Fruit fly (Drosophila melanogaster): ENCODE results near the gene Tango14.

Tango14 gene

dm6 chr2L:1135495-1135894 lies 23.0 kb upstream of the Tango14 start (continued):
- TF ChIP-seq crol (GFP tag; IDR thresholded peaks at IDR 0.05) (no peak), abd-A (tag; optimal IDR thresholded peaks at IDR 0.05) (no peak), BEAF-32 (GFP tag; optimal IDR thresholded peaks at IDR 0.05) (no peak), exex (tag; optimal IDR thresholded peaks at IDR 0.05) (no peak), HHEX (GFP tag; optimal IDR thresholded peaks at IDR 0.05) (peak; percentile 7), caup (GFP tag; optimal IDR thresholded peaks at IDR 0.05; ENCODE audit: severe bottlenecking) (peak; percentile 26), CG2678 (tag; optimal IDR thresholded peaks at IDR 0.05) (peak; percentile 60), gem (tag; optimal IDR thresholded peaks at IDR 0.05) (peak; percentile 65), CG3838 (GFP tag; optimal IDR thresholded peaks at IDR 0.05) (no peak), Dp (GFP tag; optimal IDR thresholded peaks at IDR 0.05) (no peak), bcd (GFP tag; optimal IDR thresholded peaks at IDR 0.05) (peak; percentile 22), CG17385 (GFP tag; optimal IDR thresholded peaks at IDR 0.05) (peak; percentile 7), prd (optimal IDR thresholded peaks at IDR 0.05) (no peak), prd (GFP tag; IDR thresholded peaks at IDR 0.05) (0 out of 3 replicates have a peak, but pooled peaks have one; percentile 10), CG10274 (GFP tag; optimal IDR thresholded peaks at IDR 0.05) (no peak), GATAe (GFP tag; conservative IDR thresholded peaks at IDR 0.05) (no peak), sens (GFP tag) (peak; percentile 45), CG13775 (GFP tag; optimal IDR thresholded peaks at IDR 0.05) (peak; percentile 16), NfI (GFP tag; optimal IDR thresholded peaks at IDR 0.05) (peak; percentile 18), pzg (GFP tag; optimal IDR thresholded peaks at IDR 0.05) (no peak), Sox102F (GFP tag; optimal IDR thresholded peaks at IDR 0.05) (peak; percentile 40), PHDP (tag; optimal IDR thresholded peaks at IDR 0.05) (peak; percentile 35), CG7839 (tag; optimal IDR thresholded peaks at IDR 0.05) (peak; percentile 19), CG31441 (GFP tag; IDR thresholded peaks at IDR 0.05) (0 out of 2 replicates have a peak, but pooled peaks have one; percentile 30), CG32532 (GFP tag; IDR thresholded peaks at IDR 0.05) (no peak), CG18599 (GFP tag; optimal IDR thresholded peaks at IDR 0.05) (peak; percentile 71), lab (GFP tag; optimal IDR thresholded peaks at IDR 0.05) (peak; percentile 62), en (GFP tag; optimal IDR thresholded peaks at IDR 0.05) (no peak), grau (tag; optimal IDR thresholded peaks at IDR 0.05) (peak; percentile 36), MBD-R2 (GFP tag; IDR thresholded peaks at IDR 0.05) (no peak), CoRest (tag; optimal IDR thresholded peaks at IDR 0.05) (peak; percentile 15), wdn (GFP tag; IDR thresholded peaks at IDR 0.05) (no peak), Xrp1 (GFP tag; IDR thresholded peaks at IDR 0.05) (no peak), tna (GFP tag; IDR thresholded peaks at IDR 0.05; ENCODE audit: partially characterized antibody) (no peak), phol (tag; optimal IDR thresholded peaks at IDR 0.05) (peak; percentile 5), CG18262 (tag; optimal IDR thresholded peaks at IDR 0.05) (no peak), cad (GFP tag; optimal IDR thresholded peaks at IDR 0.05) (no peak), CG8281 (tag; optimal IDR thresholded peaks at IDR 0.05) (no peak), corto (GFP tag; optimal IDR thresholded peaks at IDR 0.05) (no peak), Rfx (GFP tag; IDR thresholded peaks at IDR 0.05) (no peak), mld (GFP tag; IDR thresholded peaks at IDR 0.05; ENCODE audit: partially characterized antibody) (no peak), Hmr (GFP tag; optimal IDR thresholded peaks at IDR 0.05) (peak; percentile 67), CG31388 (GFP tag; optimal IDR thresholded peaks at IDR 0.05) (no peak), CG10209 (GFP tag; optimal IDR thresholded peaks at IDR 0.05) (peak; percentile 31), onecut (GFP tag; IDR thresholded peaks at IDR 0.05) (no peak), oc (tag; optimal IDR thresholded peaks at IDR 0.05) (no peak), CG17829 (tag; optimal IDR thresholded peaks at IDR 0.05) (no peak), Asciz (GFP tag; optimal IDR thresholded peaks at IDR 0.05) (no peak), Meics (GFP tag; optimal IDR thresholded peaks at IDR 0.05) (peak; percentile 63), CG10654 (GFP tag; optimal IDR thresholded peaks at IDR 0.05) (no peak)
